Worm (Caenorhabditis elegans) whole organism, midembryonic: ENCODE results near the gene srh-171.

ENCODE experiments used
- T22C8.4 ChIP-seq: fragments of 200-800 bp; sonication (Bioruptor generic); IDR thresholded peaks from 2 replicates; pipeline ENCODE4 v1.3.6; 2022; ENCODE audit warnings: missing genetic modification characterization, missing compliant biosample characterization
- cog-1 ChIP-seq: sonication (generic microtip); optimal IDR thresholded peaks from 2 replicates; lab custom pipeline; 2016; ENCODE audit warnings: missing genetic modification characterization, missing compliant biosample characterization
- flt-1 ChIP-seq: fragments of 200-800 bp; sonication (Bioruptor generic); IDR thresholded peaks from 2 replicates; pipeline ENCODE4 v1.3.6; 2022; ENCODE audit warnings: missing genetic modification characterization, missing compliant biosample characterization
- klf-2 ChIP-seq: fragments of 200-800 bp; sonication (Bioruptor generic); conservative IDR thresholded peaks from 2 replicates; pipeline ENCODE4 v1.3.6; 2022; ENCODE audit warnings: missing genetic modification reagents, missing genetic modification characterization, missing compliant biosample characterization
- med-1 ChIP-seq: sonication (generic microtip); optimal IDR thresholded peaks from 2 replicates; lab custom pipeline; 2017; ENCODE audit warnings: missing genetic modification characterization, mild to moderate bottlenecking, missing compliant biosample characterization, antibody characterized with exemption, missing genetic modification reagents; ENCODE audit not compliant: insufficient read depth
- ref-1 ChIP-seq: fragments of 200-800 bp; sonication (Bioruptor generic); conservative IDR thresholded peaks from 2 replicates; pipeline ENCODE4 v1.3.6; 2022; ENCODE audit warnings: missing genetic modification reagents, missing genetic modification characterization, missing compliant biosample characterization
- tab-1 ChIP-seq: fragments of 200-800 bp; sonication (Bioruptor generic); IDR thresholded peaks from 2 replicates; pipeline ENCODE4 v1.3.6; 2022; ENCODE audit warnings: missing genetic modification characterization, missing compliant biosample characterization
- ztf-23 ChIP-seq: fragments of 200-800 bp; sonication (Bioruptor generic); IDR thresholded peaks from 2 replicates; pipeline ENCODE4 v1.3.6; 2022; ENCODE audit warnings: missing genetic modification reagents, missing genetic modification characterization, missing compliant biosample characterization
- ztf-29 ChIP-seq: fragments of 200-800 bp; sonication (Bioruptor generic); IDR thresholded peaks from 2 replicates; pipeline ENCODE4 v1.3.6; 2022; ENCODE audit warnings: missing genetic modification reagents, missing genetic modification characterization, missing compliant biosample characterization

srh-171 gene

ce11 chrV:20005724-20006132 lies 40.2 kb downstream of the srh-171 start:
- no peak for TF ChIP-seq ztf-29 (GFP tag; lab: Robert Waterston, UW)
- TF ChIP-seq klf-2 (GFP tag; lab: Robert Waterston, UW): no peak
- peak; percentile 84 for TF ChIP-seq T22C8.4 (GFP tag; lab: Robert Waterston, UW)
- TF ChIP-seq tab-1 (GFP tag; lab: Robert Waterston, UW): 0 out of 2 replicates have a peak, but pooled peaks have one; percentile 19
- no peak for TF ChIP-seq flt-1
- TF ChIP-seq cog-1 (tag; lab: Kevin White, UChicago): peak; percentile 4
- no peak for TF ChIP-seq ref-1 (GFP tag; lab: Robert Waterston, UW)

ce11 chrV:20007470-20007869 lies 42.0 kb downstream of the srh-171 start, which contains the start of gene Y60A3A.23:
TSS of gene Y60A3A.23 (plus strand) at chrV:20007770.
- TF ChIP-seq klf-2 (GFP tag; lab: Robert Waterston, UW): no peak

ce11 chrV:20011199-20011598 lies 45.7 kb downstream of the srh-171 start:
- TF ChIP-seq cog-1 (tag; lab: Kevin White, UChicago) (no peak), med-1 (no peak), flt-1 (no peak), T22C8.4 (GFP tag; lab: Robert Waterston, UW) (no peak), ztf-29 (GFP tag; lab: Robert Waterston, UW) (no peak), tab-1 (GFP tag; lab: Robert Waterston, UW) (no peak), klf-2 (GFP tag; lab: Robert Waterston, UW) (no peak), ztf-23 (GFP tag; lab: Robert Waterston, UW) (no peak), ref-1 (GFP tag; lab: Robert Waterston, UW) (no peak)

- TF ChIP-seq tab-1 (GFP tag; lab: Robert Waterston, UW) (no peak), cog-1 (tag; lab: Kevin White, UChicago) (no peak), med-1 (no peak), ztf-29 (GFP tag; lab: Robert Waterston, UW) (no peak), ref-1 (GFP tag; lab: Robert Waterston, UW) (no peak), T22C8.4 (GFP tag; lab: Robert Waterston, UW) (no peak)
Observed at ce11 chrV:20011654-20012053, 46.2 kb downstream of the srh-171 start, which contains the start of gene Y60A3A.21. TSS of gene Y60A3A.21 (plus strand) at chrV:20011954.

ce11 chrV:20021347-20021746 lies 55.8 kb downstream of the srh-171 start:
- TF ChIP-seq ztf-29 (GFP tag; lab: Robert Waterston, UW) (no peak), flt-1 (no peak), med-1 (no peak), cog-1 (tag; lab: Kevin White, UChicago) (no peak), ztf-23 (GFP tag; lab: Robert Waterston, UW) (no peak), ref-1 (GFP tag; lab: Robert Waterston, UW) (no peak), T22C8.4 (GFP tag; lab: Robert Waterston, UW) (no peak), klf-2 (GFP tag; lab: Robert Waterston, UW) (no peak), tab-1 (GFP tag; lab: Robert Waterston, UW) (no peak)
